Fruit fly (Drosophila melanogaster): ENCODE results near the gene ninaA.

Gene ninaA

DNA sequence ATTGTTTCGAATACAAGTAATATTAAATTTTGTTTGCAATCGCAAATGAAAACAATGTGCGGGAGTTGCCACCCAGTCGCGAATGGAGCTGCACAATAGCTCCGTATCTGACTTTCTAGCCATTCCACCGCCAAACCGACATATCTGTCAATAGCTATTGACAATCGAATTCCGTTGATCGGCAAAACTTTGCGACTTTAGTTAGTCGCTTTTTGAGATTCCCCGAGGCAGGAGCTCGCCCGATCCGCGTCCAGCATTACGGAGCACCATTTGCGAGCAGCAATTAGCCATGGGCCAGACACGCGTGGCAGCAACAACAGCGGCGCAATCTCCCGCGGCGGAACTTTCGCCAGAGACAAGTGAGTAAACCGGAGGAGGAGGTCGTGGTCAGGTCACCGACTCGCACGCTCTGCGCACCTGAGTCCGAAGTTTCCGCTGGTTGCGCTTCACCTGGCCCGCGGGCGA is 24.4 kb upstream of the ninaA start, which contains the start of the genes CG4291 and kraken (continued):
- TF ChIP-seq CG8281 (tag; optimal IDR thresholded peaks at IDR 0.05): peak; percentile 99
- TF ChIP-seq Rfx (GFP tag; IDR thresholded peaks at IDR 0.05): peak; percentile 89
- TF ChIP-seq Eip74EF (GFP tag; optimal IDR thresholded peaks at IDR 0.05): peak in 1 of 2 experiments; percentile 4
- 0 out of 2 replicates have a peak, but pooled peaks have one; percentile 17 for TF ChIP-seq Awh (GFP tag; IDR thresholded peaks at IDR 0.05)
- TF ChIP-seq CG15601 (tag; optimal IDR thresholded peaks at IDR 0.05): peak; percentile 93
- no peak for TF ChIP-seq Oli (tag; optimal IDR thresholded peaks at IDR 0.05)
- peak; percentile 37; the same call in 1 of the 2 replicates for TF ChIP-seq CG9215 (GFP tag; IDR thresholded peaks at IDR 0.05)
- peak; percentile 39 for TF ChIP-seq bab2 (GFP tag; optimal IDR thresholded peaks at IDR 0.05)
- TF ChIP-seq Myb (GFP tag; optimal IDR thresholded peaks at IDR 0.05): peak; percentile 61
- TF ChIP-seq jumu (GFP tag; optimal IDR thresholded peaks at IDR 0.05): no peak
- TF ChIP-seq Xbp1 (GFP tag; optimal IDR thresholded peaks at IDR 0.05): peak; percentile 68
- TF ChIP-seq vnd (GFP tag; IDR thresholded peaks at IDR 0.05; ENCODE audit: partially characterized antibody): no peak
- no peak for TF ChIP-seq pros (GFP tag; optimal IDR thresholded peaks at IDR 0.05)
- TF ChIP-seq CG10321 (GFP tag; IDR thresholded peaks at IDR 0.05): peak; percentile 42; the same call in 1 of the 2 replicates
- TF ChIP-seq btn (GFP tag; optimal IDR thresholded peaks at IDR 0.05): no peak
- peak; percentile 52 for TF ChIP-seq p53 (GFP tag; optimal IDR thresholded peaks at IDR 0.05)
- peak; percentile 56 for TF ChIP-seq Xrp1 (GFP tag; IDR thresholded peaks at IDR 0.05)
- TF ChIP-seq CG11695 (GFP tag; IDR thresholded peaks at IDR 0.05): no peak
- peak; percentile 33; the same call in 1 of the 2 replicates for TF ChIP-seq ranshi (GFP tag; IDR thresholded peaks at IDR 0.05)
- no peak for TF ChIP-seq bigmax (GFP tag; optimal IDR thresholded peaks at IDR 0.05)
- no peak for TF ChIP-seq bcd (GFP tag; optimal IDR thresholded peaks at IDR 0.05)
- TF ChIP-seq CG17359 (tag; optimal IDR thresholded peaks at IDR 0.05): peak; percentile 24
- 0 out of 2 replicates have a peak, but pooled peaks have one; percentile 2 for TF ChIP-seq CG1024 (GFP tag; IDR thresholded peaks at IDR 0.05)
- TF ChIP-seq Doc2 (GFP tag; IDR thresholded peaks at IDR 0.05): no peak
- TF ChIP-seq CG13775 (GFP tag; optimal IDR thresholded peaks at IDR 0.05): no peak
- no peak for TF ChIP-seq ro (GFP tag; IDR thresholded peaks at IDR 0.05)
- peak; percentile 44; the same call in 1 of the 2 replicates for TF ChIP-seq Scr (GFP tag; IDR thresholded peaks at IDR 0.05; ENCODE audit: partially characterized antibody)
- peak; percentile 50; the same call in 1 of the 3 replicates for TF ChIP-seq so (GFP tag; IDR thresholded peaks at IDR 0.05)
- no peak for TF ChIP-seq cato (GFP tag; optimal IDR thresholded peaks at IDR 0.05; ENCODE audit: borderline replicate concordance)
- no peak for TF ChIP-seq Usf (GFP tag; optimal IDR thresholded peaks at IDR 0.05)
- TF ChIP-seq CG12071 (GFP tag; optimal IDR thresholded peaks at IDR 0.05): no peak
- no peak for TF ChIP-seq fru (optimal IDR thresholded peaks at IDR 0.05)
- no peak for TF ChIP-seq Poxn (GFP tag; IDR thresholded peaks at IDR 0.05)
- TF ChIP-seq CG3995 (GFP tag; optimal IDR thresholded peaks at IDR 0.05): no peak
- TF ChIP-seq zfh1 (GFP tag; IDR thresholded peaks at IDR 0.05): peak; percentile 42; the same call in 1 of the 3 replicates
- peak; percentile 61 for TF ChIP-seq CG15269 (tag; optimal IDR thresholded peaks at IDR 0.05)
- TF ChIP-seq nerfin-1 (tag; optimal IDR thresholded peaks at IDR 0.05): peak; percentile 73
- TF ChIP-seq twi (tag; optimal IDR thresholded peaks at IDR 0.05): peak; percentile 34
- TF ChIP-seq HHEX (GFP tag; optimal IDR thresholded peaks at IDR 0.05): peak; percentile 39
- no peak for TF ChIP-seq crp (GFP tag; optimal IDR thresholded peaks at IDR 0.05)
- TF ChIP-seq CG7745 (tag; optimal IDR thresholded peaks at IDR 0.05): no peak
- no peak for TF ChIP-seq Tbp (GFP tag; optimal IDR thresholded peaks at IDR 0.05)
- no peak for TF ChIP-seq repo (GFP tag; optimal IDR thresholded peaks at IDR 0.05)
- peak; percentile 22; the same call in 1 of the 2 replicates for TF ChIP-seq Ptx1 (GFP tag; IDR thresholded peaks at IDR 0.05)
- peak; percentile 20 for TF ChIP-seq org-1 (GFP tag; optimal IDR thresholded peaks at IDR 0.05)
- TF ChIP-seq CG15696 (tag; optimal IDR thresholded peaks at IDR 0.05): peak; percentile 47
- no peak for TF ChIP-seq CG12236 (GFP tag; optimal IDR thresholded peaks at IDR 0.05)
- peak; percentile 52 for TF ChIP-seq gem (tag; optimal IDR thresholded peaks at IDR 0.05)
- no peak for TF ChIP-seq z (GFP tag; IDR thresholded peaks at IDR 0.05)
- TF ChIP-seq phol (tag; optimal IDR thresholded peaks at IDR 0.05): peak; percentile 52
- TF ChIP-seq HLH3B (GFP tag; IDR thresholded peaks at IDR 0.05): peak; percentile 22; the same call in 1 of the 2 replicates

Measured in whole organism, embryonic.